Worm (Caenorhabditis elegans) whole organism, mixed stage, embryonic: Measurements from ENCODE around the gene F15E6.6.

Experiments
- ceh-43 ChIP-seq: fragments of 200-800 bp; sonication (Bioruptor generic); optimal IDR thresholded peaks from 2 replicates; lab custom pipeline; 2018; ENCODE audit warnings: mild to moderate bottlenecking, missing genetic modification characterization, moderate library complexity, missing compliant biosample characterization
- elt-1 ChIP-seq: sonication (generic microtip); optimal IDR thresholded peaks from 2 replicates; lab custom pipeline; 2017; ENCODE audit warnings: missing genetic modification characterization, mild to moderate bottlenecking, missing compliant biosample characterization, antibody characterized with exemption, moderate library complexity, borderline replicate concordance; ENCODE audit not compliant: insufficient read depth
- lin-32 ChIP-seq: fragments of 200-800 bp; sonication (Bioruptor generic); optimal IDR thresholded peaks from 2 replicates; lab custom pipeline; 2018; ENCODE audit warnings: mild to moderate bottlenecking, missing genetic modification characterization, missing compliant biosample characterization
- nhr-237 ChIP-seq: fragments of 150-350 bp; optimal IDR thresholded peaks from 2 replicates; lab custom pipeline; 2014; ENCODE audit warnings: missing biosample characterization, missing genetic modification characterization
- snpc-4 ChIP-seq: fragments of 150-350 bp; optimal IDR thresholded peaks from 2 replicates; lab custom pipeline; 2014; ENCODE audit warnings: missing biosample characterization, missing genetic modification characterization
- unc-39 ChIP-seq: fragments of 150-350 bp; optimal IDR thresholded peaks from 2 replicates; lab custom pipeline; 2014; ENCODE audit warnings: missing biosample characterization, missing genetic modification characterization
- unc-62 ChIP-seq: fragments of 150-350 bp; optimal IDR thresholded peaks from 2 replicates; lab custom pipeline; 2014; ENCODE audit warnings: missing biosample characterization, missing genetic modification reagents, missing genetic modification characterization

- TF ChIP-seq snpc-4 (tag; lab: Kevin White, UChicago) (no peak), unc-62 (GFP tag; lab: Kevin White, UChicago) (no peak), nhr-237 (tag; lab: Kevin White, UChicago) (no peak), lin-32 (no peak), unc-39 (no peak), ceh-43 (GFP tag; lab: Kevin White, UChicago) (no peak), elt-1 (tag; lab: Kevin White, UChicago) (no peak)
Measured at ce11 chrIV:4284989-4285388, 1.1 kb upstream of the F15E6.6 start.
